Fruit fly (Drosophila melanogaster): ENCODE results near the gene CG7202.
A peak's percentile ranks its signal among the peaks of the same experiment; 100 is the strongest.

The CG7202 gene

DNA sequence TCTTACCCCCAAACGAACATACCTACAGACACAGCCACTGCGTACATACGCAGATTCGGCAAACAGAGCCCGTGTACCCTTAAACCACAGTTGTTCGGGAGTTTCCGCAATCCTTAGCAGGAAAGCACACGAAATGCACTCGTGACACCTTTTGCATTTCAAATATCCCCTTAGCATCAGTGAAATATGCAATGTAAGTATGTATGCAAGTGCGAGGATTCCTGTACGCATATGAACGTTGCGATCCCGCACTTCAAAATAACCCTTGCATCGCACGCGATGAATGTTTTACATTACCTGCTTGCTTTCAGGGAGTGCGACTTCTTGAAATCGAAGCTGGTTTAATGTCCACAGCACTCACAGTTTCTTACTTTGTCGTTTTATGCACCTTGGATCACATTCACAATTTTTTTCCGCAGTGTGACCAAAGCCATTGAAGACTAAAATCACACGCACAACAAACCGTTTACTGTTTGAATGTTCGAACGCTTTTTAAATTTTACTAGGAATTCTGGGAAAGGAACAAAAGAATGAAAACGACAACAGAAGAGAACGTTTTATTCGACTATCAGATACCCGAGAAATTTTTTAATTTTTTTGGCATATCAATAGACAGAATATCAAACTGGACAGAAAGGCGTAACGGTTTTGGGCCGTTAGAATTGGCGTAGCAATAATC is 40.8 kb upstream of the CG7202 start, which contains the start of gene Mkrn1 (continued):
- TF ChIP-seq CG13123 (GFP tag; optimal IDR thresholded peaks at IDR 0.05) (no peak), Nf-YA (GFP tag; IDR thresholded peaks at IDR 0.05) (no peak), Hr78 (GFP tag; optimal IDR thresholded peaks at IDR 0.05) (no peak), CG10431 (GFP tag; optimal IDR thresholded peaks at IDR 0.05) (peak; percentile 2), CG4854 (GFP tag; optimal IDR thresholded peaks at IDR 0.05) (no peak), Dbx (GFP tag; IDR thresholded peaks at IDR 0.05) (no peak), eve (GFP tag; optimal IDR thresholded peaks at IDR 0.05) (no peak), CG7271 (tag; optimal IDR thresholded peaks at IDR 0.05) (no peak), sna (GFP tag; IDR thresholded peaks at IDR 0.05; ENCODE audit: partially characterized antibody) (peak; percentile 69), slou (GFP tag; optimal IDR thresholded peaks at IDR 0.05) (no peak), Rx (GFP tag; IDR thresholded peaks at IDR 0.05) (no peak), ci (GFP tag; IDR thresholded peaks at IDR 0.05) (no peak), HmgZ (tag; optimal IDR thresholded peaks at IDR 0.05) (peak; percentile 36), ase (GFP tag; IDR thresholded peaks at IDR 0.05) (no peak), mld (GFP tag; IDR thresholded peaks at IDR 0.05; ENCODE audit: partially characterized antibody) (peak; percentile 78), CG32767 (GFP tag; IDR thresholded peaks at IDR 0.05) (no peak), CG10267 (tag; optimal IDR thresholded peaks at IDR 0.05) (peak; percentile 47), esg (GFP tag; conservative IDR thresholded peaks at IDR 0.05) (no peak), CG7839 (tag; optimal IDR thresholded peaks at IDR 0.05) (no peak), nerfin-1 (tag; optimal IDR thresholded peaks at IDR 0.05) (peak; percentile 89), usp (GFP tag; optimal IDR thresholded peaks at IDR 0.05) (no peak), lilli (GFP tag; optimal IDR thresholded peaks at IDR 0.05) (no peak), wek (GFP tag; optimal IDR thresholded peaks at IDR 0.05) (peak; percentile 1), CG8359 (GFP tag; optimal IDR thresholded peaks at IDR 0.05; ENCODE audit: borderline replicate concordance) (no peak), tup (GFP tag; optimal IDR thresholded peaks at IDR 0.05) (no peak), CG10979 (tag; optimal IDR thresholded peaks at IDR 0.05) (no peak), Hr51 (GFP tag; optimal IDR thresholded peaks at IDR 0.05) (no peak), Gug (GFP tag; IDR thresholded peaks at IDR 0.05) (no peak), ranshi (GFP tag; IDR thresholded peaks at IDR 0.05) (no peak), ap (GFP tag; IDR thresholded peaks at IDR 0.05) (no peak), CG33213 (GFP tag; optimal IDR thresholded peaks at IDR 0.05) (peak; percentile 66), zen (tag; optimal IDR thresholded peaks at IDR 0.05) (peak; percentile 4), CG9215 (GFP tag; IDR thresholded peaks at IDR 0.05) (no peak), CG2202 (tag; optimal IDR thresholded peaks at IDR 0.05) (no peak), CG13424 (tag; optimal IDR thresholded peaks at IDR 0.05) (no peak), HHEX (GFP tag; optimal IDR thresholded peaks at IDR 0.05) (no peak), Gsc (GFP tag; IDR thresholded peaks at IDR 0.05) (no peak), CG30403 (GFP tag; optimal IDR thresholded peaks at IDR 0.05) (no peak), jumu (GFP tag; optimal IDR thresholded peaks at IDR 0.05) (no peak), CG17328 (GFP tag; IDR thresholded peaks at IDR 0.05) (no peak), sima (GFP tag; optimal IDR thresholded peaks at IDR 0.05) (no peak), CG30431 (GFP tag; optimal IDR thresholded peaks at IDR 0.05) (no peak), dpn (GFP tag; optimal IDR thresholded peaks at IDR 0.05) (no peak), hkb (optimal IDR thresholded peaks at IDR 0.05) (no peak), hkb (GFP tag; IDR thresholded peaks at IDR 0.05) (no peak), CG5180 (GFP tag; optimal IDR thresholded peaks at IDR 0.05) (no peak), Scr (GFP tag; IDR thresholded peaks at IDR 0.05; ENCODE audit: partially characterized antibody) (peak; percentile 76), CG6254 (GFP tag; optimal IDR thresholded peaks at IDR 0.05) (no peak), luna (GFP tag; optimal IDR thresholded peaks at IDR 0.05) (no peak), chinmo (GFP tag; IDR thresholded peaks at IDR 0.05; ENCODE audit: partially characterized antibody) (0 out of 4 replicates have a peak, but pooled peaks have one; percentile 71)
